Worm (Caenorhabditis elegans): ENCODE data around the gene C49C3.9.

C49C3.9 gene

ce11 chrIV:17342179-17342578 lies at the start of gene C49C3.9:
Gene C49C3.9 (minus strand): TSS chrIV:17342314.
- TF ChIP-seq ets-4 (tag; optimal IDR thresholded peaks at IDR 0.05) (no peak), syd-9 (tag; optimal IDR thresholded peaks at IDR 0.05) (no peak), pros-1 (tag; optimal IDR thresholded peaks at IDR 0.05) (no peak), ceh-2 (tag; optimal IDR thresholded peaks at IDR 0.05) (no peak), pha-4 (tag; optimal IDR thresholded peaks at IDR 0.05) (no peak), lin-11 (tag; optimal IDR thresholded peaks at IDR 0.05) (no peak), lim-6 (tag; optimal IDR thresholded peaks at IDR 0.05) (no peak), ref-2 (tag; optimal IDR thresholded peaks at IDR 0.05) (no peak), unc-55 (GFP tag; optimal IDR thresholded peaks at IDR 0.05) (no peak), dmd-4 (tag; optimal IDR thresholded peaks at IDR 0.05; ENCODE audit: borderline replicate concordance) (no peak)

ce11 chrIV:17387442-17387967 lies 45.4 kb upstream of the C49C3.9 start, which contains the start of gene T02D1.8:
Gene T02D1.8 (minus strand): TSS chrIV:17387492.
- TF ChIP-seq nhr-11 (tag; optimal IDR thresholded peaks at IDR 0.05) (no peak), hlh-30 (tag; optimal IDR thresholded peaks at IDR 0.05; ENCODE audit: insufficient read depth) (no peak), sdc-2 (tag; optimal IDR thresholded peaks at IDR 0.05) (no peak), ceh-24 (tag; optimal IDR thresholded peaks at IDR 0.05) (no peak), ets-4 (tag; optimal IDR thresholded peaks at IDR 0.05) (no peak), elt-4 (tag; optimal IDR thresholded peaks at IDR 0.05) (no peak), madf-2 (tag; optimal IDR thresholded peaks at IDR 0.05) (no peak), K09A11.1 (tag; optimal IDR thresholded peaks at IDR 0.05; ENCODE audit: insufficient read depth) (no peak), hlh-13 (GFP tag; optimal IDR thresholded peaks at IDR 0.05) (no peak), pqm-1 (tag; optimal IDR thresholded peaks at IDR 0.05) (no peak), zip-5 (tag; optimal IDR thresholded peaks at IDR 0.05) (no peak), dve-1 (tag; optimal IDR thresholded peaks at IDR 0.05) (no peak), ceh-19 (GFP tag; optimal IDR thresholded peaks at IDR 0.05) (no peak), unc-86 (tag; optimal IDR thresholded peaks at IDR 0.05) (no peak), C08G9.2 (tag; optimal IDR thresholded peaks at IDR 0.05) (no peak), K02D7.2 (tag; optimal IDR thresholded peaks at IDR 0.05) (no peak)

- no peak for TF ChIP-seq C08G9.2 (tag; optimal IDR thresholded peaks at IDR 0.05)
- TF ChIP-seq unc-42 (tag; optimal IDR thresholded peaks at IDR 0.05), result no peak
- no peak for TF ChIP-seq sox-4 (tag; optimal IDR thresholded peaks at IDR 0.05)
- no peak for TF ChIP-seq pat-9 (tag; optimal IDR thresholded peaks at IDR 0.05)
Observed at ce11 chrIV:17383046-17383445, 40.9 kb upstream of the C49C3.9 start, which contains the start of gene C30H6.12. Gene C30H6.12 (plus strand): TSS chrIV:17383346.

ce11 chrIV:17382029-17382428 lies 39.9 kb upstream of the C49C3.9 start, which contains the start of gene C30H6.8:
Gene C30H6.8 (plus strand): TSS chrIV:17382329.
- no peak for TF ChIP-seq ceh-24 (tag; optimal IDR thresholded peaks at IDR 0.05)
- TF ChIP-seq pha-4 (tag; optimal IDR thresholded peaks at IDR 0.05), result no peak
- TF ChIP-seq pros-1 (tag; optimal IDR thresholded peaks at IDR 0.05), result no peak
- no peak for TF ChIP-seq ceh-2 (tag; optimal IDR thresholded peaks at IDR 0.05)
- no peak for TF ChIP-seq syd-9 (tag; optimal IDR thresholded peaks at IDR 0.05)
- no peak for TF ChIP-seq hlh-13 (GFP tag; optimal IDR thresholded peaks at IDR 0.05)
- no peak for TF ChIP-seq ceh-22 (tag; optimal IDR thresholded peaks at IDR 0.05)

- TF ChIP-seq ceh-31 (tag; optimal IDR thresholded peaks at IDR 0.05) (peak; percentile 31), hlh-15 (tag; optimal IDR thresholded peaks at IDR 0.05) (no peak)
Observed at ce11 chrIV:17380061-17380680, 38.1 kb upstream of the C49C3.9 start, which contains the start of the genes C30H6.9 and dlat-2. Gene C30H6.9 (minus strand): TSS chrIV:17380170. Gene dlat-2 (plus strand): TSS chrIV:17380626.

ce11 chrIV:17376127-17376526 lies 34.0 kb upstream of the C49C3.9 start, which contains the start of gene haf-1:
Gene haf-1 (plus strand): TSS chrIV:17376427.
- TF ChIP-seq hlh-6 (tag; optimal IDR thresholded peaks at IDR 0.05), result no peak
- TF ChIP-seq ceh-30 (tag; optimal IDR thresholded peaks at IDR 0.05), result no peak
- TF ChIP-seq mec-3 (tag; optimal IDR thresholded peaks at IDR 0.05; ENCODE audit: borderline replicate concordance), result no peak
- no peak for TF ChIP-seq pqm-1 (tag; optimal IDR thresholded peaks at IDR 0.05)
